Worm (Caenorhabditis elegans): Measurements from ENCODE around the gene K01D12.20.

Gene K01D12.20

DNA sequence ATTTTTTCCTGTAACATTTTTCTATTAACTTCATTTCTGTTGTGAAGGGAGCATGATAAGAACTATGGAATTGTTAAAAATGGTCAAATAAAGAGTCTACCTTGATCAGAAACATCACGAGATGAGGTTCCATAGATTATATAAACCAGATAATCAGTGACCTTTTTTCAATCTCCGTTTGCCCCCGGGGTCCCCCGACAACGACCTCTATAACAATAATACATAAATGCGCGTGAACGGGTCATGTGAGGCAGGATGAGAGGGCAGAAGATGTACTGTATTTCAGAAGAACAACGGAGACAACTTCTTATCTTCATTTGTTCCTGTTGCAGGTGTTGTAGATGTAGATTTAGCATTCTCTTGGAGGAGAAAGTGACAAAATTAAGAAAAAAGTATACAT lies 48.8 kb downstream of the K01D12.20 start:
- TF ChIP-seq W03F9.2 (tag; optimal IDR thresholded peaks at IDR 0.05), result no peak
- no peak for TF ChIP-seq dao-5 (tag; optimal IDR thresholded peaks at IDR 0.05)
- no peak for TF ChIP-seq him-1 (tag; optimal IDR thresholded peaks at IDR 0.05)

Measured in whole organism, L4/young adult.